Fruit fly (Drosophila melanogaster) Kc167 (cell line): ENCODE measurements around the gene CG6067.

ENCODE experiments used
- Sin3A ChIP-seq: fragments of >200 bp; optimal IDR thresholded peaks from 2 replicates; lab custom pipeline; 2018; ENCODE audit warnings: missing external identifiers
- h ChIP-seq: fragments of >200 bp; optimal IDR thresholded peaks from 3 replicates; lab custom pipeline; 2018; ENCODE audit warnings: missing external identifiers
- insv ChIP-seq: fragments of >200 bp; optimal IDR thresholded peaks from 3 replicates; lab custom pipeline; 2018; ENCODE audit warnings: missing external identifiers

- TF ChIP-seq insv (lab: Kevin White, UChicago): no peak
- no peak for TF ChIP-seq h
- TF ChIP-seq Sin3A (lab: Kevin White, UChicago): no peak
These were observed 36.7 kb downstream of the CG6067 start for dm6 chrX:5992141-5992540.
